Fruit fly (Drosophila melanogaster): ENCODE data around the gene Vps16B.

The Vps16B gene

dm6 chr3R:29786016-29786996 lies 29.9 kb downstream of the Vps16B start:
- TF ChIP-seq CG8478 (optimal IDR thresholded peaks at IDR 0.05) (no peak), CTCF (optimal IDR thresholded peaks at IDR 0.05) (no peak)

dm6 chr3R:29785242-29785641 lies 31.0 kb downstream of the Vps16B start:
- no peak for TF ChIP-seq CTCF (optimal IDR thresholded peaks at IDR 0.05)

- TF ChIP-seq CTCF (optimal IDR thresholded peaks at IDR 0.05) (no peak), CG8478 (optimal IDR thresholded peaks at IDR 0.05) (no peak)
Observed at dm6 chr3R:29783210-29783609, 33.0 kb downstream of the Vps16B start.

- no peak for TF ChIP-seq CG8478 (optimal IDR thresholded peaks at IDR 0.05)
Observed at dm6 chr3R:29782367-29782766, 33.9 kb downstream of the Vps16B start.

- TF ChIP-seq CG8478 (optimal IDR thresholded peaks at IDR 0.05) (no peak), CTCF (optimal IDR thresholded peaks at IDR 0.05) (no peak)
Observed at dm6 chr3R:29781874-29782273, 34.4 kb downstream of the Vps16B start.

- no peak for TF ChIP-seq CG8478 (optimal IDR thresholded peaks at IDR 0.05)
- no peak for TF ChIP-seq CTCF (optimal IDR thresholded peaks at IDR 0.05)
Observed at dm6 chr3R:29780402-29781029, 35.7 kb downstream of the Vps16B start, which contains the start of gene fig. Gene fig (minus strand): TSS chr3R:29780452.

dm6 chr3R:29778985-29779298 lies 37.3 kb downstream of the Vps16B start:
- TF ChIP-seq CTCF (optimal IDR thresholded peaks at IDR 0.05) (no peak), CG8478 (optimal IDR thresholded peaks at IDR 0.05) (no peak)

dm6 chr3R:29778139-29778984 lies 37.9 kb downstream of the Vps16B start:
- TF ChIP-seq CG8478 (optimal IDR thresholded peaks at IDR 0.05) (no peak), CTCF (optimal IDR thresholded peaks at IDR 0.05) (no peak)

dm6 chr3R:29777213-29777612 lies 39.0 kb downstream of the Vps16B start:
- TF ChIP-seq CTCF (optimal IDR thresholded peaks at IDR 0.05) (no peak), CG8478 (optimal IDR thresholded peaks at IDR 0.05) (peak; percentile 64)

dm6 chr3R:29775755-29776686 lies 40.2 kb downstream of the Vps16B start:
- TF ChIP-seq CG8478 (optimal IDR thresholded peaks at IDR 0.05) (peak; percentile 35), CTCF (optimal IDR thresholded peaks at IDR 0.05) (no peak)

- TF ChIP-seq CTCF (optimal IDR thresholded peaks at IDR 0.05): peak in 1 of 2 experiments; percentile 8
- TF ChIP-seq CG8478 (optimal IDR thresholded peaks at IDR 0.05): peak; percentile 8
Observed at dm6 chr3R:29774360-29775193, 41.7 kb downstream of the Vps16B start.

- TF ChIP-seq CG8478 (optimal IDR thresholded peaks at IDR 0.05) (no peak), CTCF (optimal IDR thresholded peaks at IDR 0.05) (no peak)
Observed at dm6 chr3R:29773833-29774324, 42.4 kb downstream of the Vps16B start.

dm6 chr3R:29772795-29773331 lies 43.4 kb downstream of the Vps16B start:
- peak; percentile 88 for TF ChIP-seq CG8478 (optimal IDR thresholded peaks at IDR 0.05)
- TF ChIP-seq CTCF (optimal IDR thresholded peaks at IDR 0.05): peak in 1 of 2 experiments; percentile 2

Measured in S2 (cell line).